Worm (Caenorhabditis elegans) whole organism, mixed stage, embryonic: ENCODE results near the gene glr-8.
A peak's percentile ranks its signal among the peaks of the same experiment; 100 is the strongest.

Source experiments
- M03D4.4 ChIP-seq: sonication (generic microtip); optimal IDR thresholded peaks from 2 replicates; lab custom pipeline; 2017; ENCODE audit warnings: mild to moderate bottlenecking, missing genetic modification characterization, missing compliant biosample characterization
- bed-3 ChIP-seq: fragments of 200-800 bp; sonication (Bioruptor generic); optimal IDR thresholded peaks from 3 replicates; lab custom pipeline; 2018; ENCODE audit warnings: mild to moderate bottlenecking, missing genetic modification characterization, moderate library complexity, missing compliant biosample characterization
- blmp-1 ChIP-seq: fragments of 150-350 bp; optimal IDR thresholded peaks from 2 replicates; lab custom pipeline; 2014; ENCODE audit warnings: missing biosample characterization, missing genetic modification characterization
- ceh-39 ChIP-seq: fragments of 150-350 bp; optimal IDR thresholded peaks from 2 replicates; lab custom pipeline; 2014; ENCODE audit warnings: missing biosample characterization, missing genetic modification characterization
- ceh-43 ChIP-seq: fragments of 200-800 bp; sonication (Bioruptor generic); optimal IDR thresholded peaks from 2 replicates; lab custom pipeline; 2018; ENCODE audit warnings: mild to moderate bottlenecking, missing genetic modification characterization, moderate library complexity, missing compliant biosample characterization
- ceh-83 ChIP-seq: fragments of 200-800 bp; sonication (Bioruptor generic); optimal IDR thresholded peaks from 2 replicates; lab custom pipeline; 2018; ENCODE audit warnings: mild to moderate bottlenecking, missing genetic modification characterization, missing compliant biosample characterization
- ces-1 ChIP-seq: fragments of 150-350 bp; optimal IDR thresholded peaks from 2 replicates; lab custom pipeline; 2014; ENCODE audit warnings: missing biosample characterization, missing genetic modification reagents, missing genetic modification characterization
- cnd-1 ChIP-seq: fragments of 200-800 bp; sonication (Bioruptor generic); optimal IDR thresholded peaks from 2 replicates; lab custom pipeline; 2018; ENCODE audit warnings: mild to moderate bottlenecking, missing genetic modification characterization, missing compliant biosample characterization
- drap-1 ChIP-seq: fragments of 200-800 bp; sonication (Bioruptor generic); optimal IDR thresholded peaks from 3 replicates; lab custom pipeline; 2018; ENCODE audit warnings: mild to moderate bottlenecking, missing genetic modification characterization, missing compliant biosample characterization
- elt-1 ChIP-seq: sonication (generic microtip); optimal IDR thresholded peaks from 2 replicates; lab custom pipeline; 2017; ENCODE audit warnings: missing genetic modification characterization, mild to moderate bottlenecking, missing compliant biosample characterization, antibody characterized with exemption, moderate library complexity, borderline replicate concordance; ENCODE audit not compliant: insufficient read depth
- elt-3 ChIP-seq: fragments of 150-350 bp; optimal IDR thresholded peaks from 2 replicates; lab custom pipeline; 2014; ENCODE audit warnings: missing biosample characterization, missing genetic modification characterization
- flh-1 ChIP-seq: fragments of 200-800 bp; sonication (Bioruptor generic); optimal IDR thresholded peaks from 2 replicates; lab custom pipeline; 2018; ENCODE audit warnings: mild to moderate bottlenecking, missing genetic modification characterization, moderate library complexity, missing compliant biosample characterization
- ham-2 ChIP-seq: fragments of 200-800 bp; sonication (Bioruptor generic); optimal IDR thresholded peaks from 2 replicates; lab custom pipeline; 2018; ENCODE audit warnings: mild to moderate bottlenecking, missing genetic modification characterization, missing compliant biosample characterization
- hlh-1 ChIP-seq: fragments of 150-350 bp; optimal IDR thresholded peaks from 2 replicates; lab custom pipeline; 2014; ENCODE audit warnings: missing biosample characterization, missing genetic modification reagents, missing genetic modification characterization
- lin-13 ChIP-seq: fragments of 150-350 bp; optimal IDR thresholded peaks from 2 replicates; lab custom pipeline; 2014; ENCODE audit warnings: missing biosample characterization, missing genetic modification characterization
- lin-32 ChIP-seq: fragments of 200-800 bp; sonication (Bioruptor generic); optimal IDR thresholded peaks from 2 replicates; lab custom pipeline; 2018; ENCODE audit warnings: mild to moderate bottlenecking, missing genetic modification characterization, missing compliant biosample characterization
- lsy-2 ChIP-seq: fragments of 150-350 bp; optimal IDR thresholded peaks from 2 replicates; lab custom pipeline; 2014; ENCODE audit warnings: missing biosample characterization, missing genetic modification characterization
- mep-1 ChIP-seq: fragments of 150-350 bp; optimal IDR thresholded peaks from 2 replicates; lab custom pipeline; 2017; ENCODE audit warnings: missing biosample characterization, missing genetic modification reagents, missing genetic modification characterization, inconsistent platforms
- mls-2 ChIP-seq: sonication (generic microtip); optimal IDR thresholded peaks from 2 replicates; lab custom pipeline; 2016; ENCODE audit warnings: mild to moderate bottlenecking, missing genetic modification characterization, moderate library complexity, missing compliant biosample characterization
- nhr-12 ChIP-seq: fragments of 150-350 bp; optimal IDR thresholded peaks from 2 replicates; lab custom pipeline; 2014; ENCODE audit warnings: missing biosample characterization, missing genetic modification characterization
- nhr-2 ChIP-seq: fragments of 150-350 bp; optimal IDR thresholded peaks from 2 replicates; lab custom pipeline; 2014; ENCODE audit warnings: missing biosample characterization, missing genetic modification characterization
- nhr-28 ChIP-seq: fragments of 150-350 bp; optimal IDR thresholded peaks from 2 replicates; lab custom pipeline; 2014; ENCODE audit warnings: missing biosample characterization, missing genetic modification characterization
- nhr-76 ChIP-seq: sonication (generic microtip); optimal IDR thresholded peaks from 2 replicates; lab custom pipeline; 2017; ENCODE audit warnings: missing biosample characterization, missing genetic modification characterization
- pha-4 ChIP-seq: fragments of 150-350 bp; optimal IDR thresholded peaks from 2 replicates; lab custom pipeline; 2018; ENCODE audit warnings: missing biosample characterization, missing genetic modification reagents, missing genetic modification characterization
- snpc-4 ChIP-seq: fragments of 150-350 bp; optimal IDR thresholded peaks from 2 replicates; lab custom pipeline; 2014; ENCODE audit warnings: missing biosample characterization, missing genetic modification characterization
- sptf-1 ChIP-seq: sonication (generic microtip); optimal IDR thresholded peaks from 2 replicates; lab custom pipeline; 2017; ENCODE audit warnings: mild to moderate bottlenecking, missing genetic modification characterization, moderate library complexity, missing compliant biosample characterization
- tbx-8 ChIP-seq: fragments of 200-800 bp; sonication (Bioruptor generic); optimal IDR thresholded peaks from 2 replicates; lab custom pipeline; 2018; ENCODE audit warnings: mild to moderate bottlenecking, missing genetic modification characterization, moderate library complexity, missing compliant biosample characterization
- unc-120 ChIP-seq: sonication (generic microtip); optimal IDR thresholded peaks from 2 replicates; lab custom pipeline; 2017; ENCODE audit warnings: missing genetic modification characterization, missing compliant biosample characterization; ENCODE audit not compliant: poor library complexity, severe bottlenecking
- unc-39 ChIP-seq: fragments of 150-350 bp; optimal IDR thresholded peaks from 2 replicates; lab custom pipeline; 2014; ENCODE audit warnings: missing biosample characterization, missing genetic modification characterization
- unc-62 ChIP-seq: fragments of 150-350 bp; optimal IDR thresholded peaks from 2 replicates; lab custom pipeline; 2014; ENCODE audit warnings: missing biosample characterization, missing genetic modification reagents, missing genetic modification characterization
- zip-8 ChIP-seq: fragments of 150-350 bp; optimal IDR thresholded peaks from 2 replicates; lab custom pipeline; 2014; ENCODE audit warnings: missing biosample characterization, missing genetic modification characterization
- ztf-11 ChIP-seq: fragments of 150-350 bp; optimal IDR thresholded peaks from 2 replicates; lab custom pipeline; 2014; ENCODE audit warnings: missing biosample characterization, missing genetic modification characterization

Gene glr-8

ce11 chrX:6473698-6474314 is 32.0 kb upstream of the glr-8 start, which contains the start of the genes C15B12.4 and C15B12.8:
TSS of gene C15B12.4 (minus strand) at chrX:6473748.
TSS of gene C15B12.8 (plus strand) at chrX:6474264.
- TF ChIP-seq sptf-1 (tag; lab: Kevin White, UChicago) (no peak), ces-1 (GFP tag; lab: Kevin White, UChicago) (no peak), ztf-11 (no peak), blmp-1 (tag; lab: Kevin White, UChicago) (no peak), mls-2 (no peak)

ce11 chrX:6476540-6476939 is 29.2 kb upstream of the glr-8 start, which contains the start of gene C15B12.1:
TSS of gene C15B12.1 (plus strand) at chrX:6476810.
- no peak for TF ChIP-seq pha-4 (tag; lab: Kevin White, UChicago)
- no peak for TF ChIP-seq elt-3 (tag; lab: Kevin White, UChicago)
- TF ChIP-seq lin-13 (tag; lab: Kevin White, UChicago), result no peak
- no peak for TF ChIP-seq cnd-1 (tag; lab: Kevin White, UChicago)
- no peak for TF ChIP-seq ham-2 (GFP tag; lab: Kevin White, UChicago)
- TF ChIP-seq bed-3, result no peak
- no peak for TF ChIP-seq blmp-1 (tag; lab: Kevin White, UChicago)
- no peak for TF ChIP-seq ceh-43 (GFP tag; lab: Kevin White, UChicago)
- no peak for TF ChIP-seq mls-2
- TF ChIP-seq unc-62 (GFP tag; lab: Kevin White, UChicago), result no peak

- TF ChIP-seq zip-8 (tag; lab: Kevin White, UChicago) (no peak), elt-3 (tag; lab: Kevin White, UChicago) (no peak), tbx-8 (no peak), M03D4.4 (no peak), ceh-43 (GFP tag; lab: Kevin White, UChicago) (no peak), pha-4 (tag; lab: Kevin White, UChicago) (no peak), drap-1 (GFP tag; lab: Kevin White, UChicago) (no peak), blmp-1 (tag; lab: Kevin White, UChicago) (no peak)
- TF ChIP-seq, all 35 proteins: peak for 0
Observed at ce11 chrX:6484780-6485179, 21.0 kb upstream of the glr-8 start, which contains the start of gene gar-1. TSS of gene gar-1 (minus strand) at chrX:6484880.

ce11 chrX:6499736-6500135 is 6.0 kb upstream of the glr-8 start, which contains the start of gene actl-1:
TSS of gene actl-1 (minus strand) at chrX:6499836.
- no peak for TF ChIP-seq nhr-28 (tag; lab: Kevin White, UChicago)
- no peak for TF ChIP-seq lin-13 (tag; lab: Kevin White, UChicago)
- TF ChIP-seq sptf-1 (tag; lab: Kevin White, UChicago), result no peak
- no peak for TF ChIP-seq ham-2 (GFP tag; lab: Kevin White, UChicago)
- TF ChIP-seq ceh-83 (GFP tag; lab: Kevin White, UChicago), result no peak
- no peak for TF ChIP-seq mls-2
- TF ChIP-seq tbx-8, result no peak
- TF ChIP-seq ces-1 (GFP tag; lab: Kevin White, UChicago), result no peak
- no peak for TF ChIP-seq flh-1 (GFP tag; lab: Kevin White, UChicago)
- TF ChIP-seq elt-3 (tag; lab: Kevin White, UChicago), result no peak
- no peak for TF ChIP-seq hlh-1 (tag; lab: Kevin White, UChicago)
- no peak for TF ChIP-seq blmp-1 (tag; lab: Kevin White, UChicago)
- no peak for TF ChIP-seq snpc-4 (tag; lab: Kevin White, UChicago)
- TF ChIP-seq lsy-2 (tag; lab: Kevin White, UChicago), result no peak

ce11 chrX:6503148-6503547 is 2.6 kb upstream of the glr-8 start:
- TF ChIP-seq flh-1 (GFP tag; lab: Kevin White, UChicago), result no peak
- TF ChIP-seq pha-4 (tag; lab: Kevin White, UChicago), result no peak
- no peak for TF ChIP-seq zip-8 (tag; lab: Kevin White, UChicago)
- TF ChIP-seq lin-13 (tag; lab: Kevin White, UChicago), result no peak
- TF ChIP-seq snpc-4 (tag; lab: Kevin White, UChicago), result no peak
- TF ChIP-seq unc-62 (GFP tag; lab: Kevin White, UChicago), result no peak
- TF ChIP-seq nhr-76 (tag; lab: Kevin White, UChicago), result no peak
- no peak for TF ChIP-seq M03D4.4
- TF ChIP-seq sptf-1 (tag; lab: Kevin White, UChicago), result no peak
- no peak for TF ChIP-seq mep-1 (tag; lab: Kevin White, UChicago)
- TF ChIP-seq elt-1, result no peak
- TF ChIP-seq ztf-11, result no peak
- TF ChIP-seq bed-3, result no peak
- no peak for TF ChIP-seq tbx-8

- TF ChIP-seq ceh-83 (GFP tag; lab: Kevin White, UChicago) (no peak), pha-4 (tag; lab: Kevin White, UChicago) (no peak), blmp-1 (tag; lab: Kevin White, UChicago) (no peak), nhr-28 (tag; lab: Kevin White, UChicago) (no peak), ces-1 (GFP tag; lab: Kevin White, UChicago) (peak; percentile 29), snpc-4 (tag; lab: Kevin White, UChicago) (no peak), ceh-39 (tag; lab: Kevin White, UChicago) (no peak), ceh-43 (GFP tag; lab: Kevin White, UChicago) (no peak), sptf-1 (tag; lab: Kevin White, UChicago) (peak; percentile 42), unc-120 (no peak), drap-1 (GFP tag; lab: Kevin White, UChicago) (peak; percentile 23), unc-39 (tag; lab: Kevin White, UChicago) (no peak), mep-1 (tag; lab: Kevin White, UChicago) (peak; percentile 22), ham-2 (GFP tag; lab: Kevin White, UChicago) (no peak), cnd-1 (tag; lab: Kevin White, UChicago) (no peak), mls-2 (no peak), lin-32 (GFP tag; lab: Kevin White, UChicago) (no peak), nhr-2 (tag; lab: Kevin White, UChicago) (no peak), hlh-1 (tag; lab: Kevin White, UChicago) (no peak), M03D4.4 (no peak), nhr-12 (tag; lab: Kevin White, UChicago) (no peak), lin-13 (tag; lab: Kevin White, UChicago) (no peak), unc-62 (GFP tag; lab: Kevin White, UChicago) (no peak), elt-1 (no peak)
Observed at ce11 chrX:6505008-6505407, 772 bp upstream of the glr-8 start, which contains the start of gene cdf-1. TSS of gene cdf-1 (minus strand) at chrX:6505143.
